Fruit fly (Drosophila melanogaster) whole organism, embryonic: ENCODE data around the gene pod1.

Source experiments
- Atf-2 ChIP-seq: fragments of 200-800 bp; sonication (Bioruptor generic); optimal IDR thresholded peaks from 2 replicates; lab custom pipeline; 2016; ENCODE audit warnings: missing biosample characterization, missing genetic modification characterization
- CG10366 ChIP-seq: fragments of 200-800 bp; sonication (Bioruptor generic); IDR thresholded peaks from 2 replicates; pipeline ENCODE4 v1.3.6; 2022; ENCODE audit warnings: missing biosample characterization, missing genetic modification characterization
- CG10959 ChIP-seq: fragments of 200-800 bp; sonication (Bioruptor generic); IDR thresholded peaks from 2 replicates; pipeline ENCODE4 v1.3.6; 2022; ENCODE audit warnings: missing biosample characterization, missing genetic modification characterization
- CG11093 ChIP-seq: fragments of 200-800 bp; sonication (Bioruptor generic); IDR thresholded peaks from 3 replicates; pipeline ENCODE4 v1.3.6; 2022; ENCODE audit warnings: missing biosample characterization, missing genetic modification characterization
- CG12659 ChIP-seq: fragments of 200-800 bp; sonication (Bioruptor generic); optimal IDR thresholded peaks from 3 replicates; lab custom pipeline; 2017; ENCODE audit warnings: mild to moderate bottlenecking, missing biosample characterization, missing genetic modification reagents, missing genetic modification characterization
- CG12769 ChIP-seq: fragments of 200-800 bp; sonication (Bioruptor generic); optimal IDR thresholded peaks from 2 replicates; lab custom pipeline; 2019; ENCODE audit warnings: missing biosample characterization, mild to moderate bottlenecking, missing genetic modification characterization, moderate library complexity
- CG13296 ChIP-seq: fragments of 200-800 bp; sonication (Bioruptor generic); optimal IDR thresholded peaks from 3 replicates; lab custom pipeline; 2018; ENCODE audit warnings: missing biosample characterization, mild to moderate bottlenecking, missing genetic modification characterization
- CG14050 ChIP-seq: fragments of 200-800 bp; sonication (Bioruptor generic); IDR thresholded peaks from 3 replicates; pipeline ENCODE4 v1.3.6; 2022; ENCODE audit warnings: missing biosample characterization, missing genetic modification characterization
- CG14441 ChIP-seq: fragments of 200-800 bp; sonication (Bioruptor generic); IDR thresholded peaks from 2 replicates; pipeline ENCODE4 v1.3.6; 2022; ENCODE audit warnings: missing biosample characterization, missing genetic modification characterization
- CG15696 ChIP-seq: fragments of 200-800 bp; sonication (Bioruptor generic); optimal IDR thresholded peaks from 2 replicates; lab custom pipeline; 2019; ENCODE audit warnings: missing biosample characterization, mild to moderate bottlenecking, missing genetic modification characterization, moderate library complexity
- CG1603 ChIP-seq: fragments of 200-800 bp; sonication (Bioruptor generic); optimal IDR thresholded peaks from 2 replicates; lab custom pipeline; 2019; ENCODE audit warnings: missing biosample characterization, mild to moderate bottlenecking, missing genetic modification characterization, moderate library complexity
- CG17328 ChIP-seq: fragments of 200-800 bp; sonication (Bioruptor generic); IDR thresholded peaks from 2 replicates; pipeline ENCODE4 v1.3.6; 2022; ENCODE audit warnings: missing biosample characterization, missing genetic modification characterization
- CG17568 ChIP-seq: fragments of 200-800 bp; sonication (Bioruptor generic); optimal IDR thresholded peaks from 2 replicates; lab custom pipeline; 2018; ENCODE audit warnings: missing biosample characterization, mild to moderate bottlenecking, missing genetic modification characterization, moderate library complexity
- CG2129 ChIP-seq: fragments of 200-800 bp; sonication (Bioruptor generic); IDR thresholded peaks from 2 replicates; pipeline ENCODE4 v1.3.6; 2022; ENCODE audit warnings: missing biosample characterization, missing genetic modification characterization; ENCODE audit not compliant: partially characterized antibody
- CG4617 ChIP-seq: fragments of 200-800 bp; sonication (Bioruptor generic); optimal IDR thresholded peaks from 3 replicates; lab custom pipeline; 2016; ENCODE audit warnings: missing biosample characterization, missing genetic modification characterization, borderline replicate concordance
- CG6175 ChIP-seq: fragments of 200-800 bp; sonication (Bioruptor generic); IDR thresholded peaks from 3 replicates; pipeline ENCODE4 v1.3.6; 2022; ENCODE audit warnings: missing biosample characterization, missing genetic modification characterization
- CG7372 ChIP-seq: fragments of 200-800 bp; sonication (Bioruptor generic); IDR thresholded peaks from 2 replicates; pipeline ENCODE4 v1.3.6; 2022; ENCODE audit warnings: missing biosample characterization, missing genetic modification characterization
- CG7839 ChIP-seq: fragments of 200-800 bp; sonication (Bioruptor generic); optimal IDR thresholded peaks from 3 replicates; lab custom pipeline; 2018; ENCODE audit warnings: missing biosample characterization, mild to moderate bottlenecking, missing genetic modification characterization, moderate library complexity
- CG8944 ChIP-seq: fragments of 200-800 bp; sonication (Bioruptor generic); optimal IDR thresholded peaks from 3 replicates; lab custom pipeline; 2016; ENCODE audit warnings: missing biosample characterization, missing genetic modification characterization
- CG9609 ChIP-seq: fragments of 200-800 bp; sonication (Bioruptor generic); optimal IDR thresholded peaks from 3 replicates; lab custom pipeline; 2016; ENCODE audit warnings: missing biosample characterization, missing genetic modification characterization
- CHES-1-like ChIP-seq: fragments of 200-800 bp; sonication (Bioruptor generic); optimal IDR thresholded peaks from 2 replicates; lab custom pipeline; 2016; ENCODE audit warnings: missing biosample characterization, missing genetic modification characterization
- CkIIα-i1 ChIP-seq: fragments of 200-800 bp; sonication (Bioruptor generic); IDR thresholded peaks from 2 replicates; pipeline ENCODE4 v1.3.6; 2022; ENCODE audit warnings: missing biosample characterization, missing genetic modification characterization
- CrebB ChIP-seq: fragments of 200-800 bp; sonication (Bioruptor generic); optimal IDR thresholded peaks from 3 replicates; lab custom pipeline; 2018; ENCODE audit warnings: missing biosample characterization, mild to moderate bottlenecking, missing genetic modification characterization
- Dref ChIP-seq: fragments of 200-800 bp; sonication (Bioruptor generic); IDR thresholded peaks from 2 replicates; pipeline ENCODE4 v1.3.6; 2022; ENCODE audit warnings: missing biosample characterization, missing genetic modification characterization
- E2f2 ChIP-seq: fragments of 200-800 bp; sonication (Bioruptor generic); IDR thresholded peaks from 2 replicates; pipeline ENCODE4 v1.3.6; 2022; ENCODE audit warnings: missing biosample characterization, missing genetic modification characterization
- Hr39 ChIP-seq: fragments of >200 bp; optimal IDR thresholded peaks from 2 replicates; lab custom pipeline; 2017
- Hsf ChIP-seq: fragments of 200-800 bp; sonication (Bioruptor generic); optimal IDR thresholded peaks from 3 replicates; lab custom pipeline; 2016; ENCODE audit warnings: missing biosample characterization, missing genetic modification characterization
- NC2α ChIP-seq: fragments of 200-800 bp; sonication (Bioruptor generic); optimal IDR thresholded peaks from 2 replicates; lab custom pipeline; 2016; ENCODE audit warnings: missing biosample characterization, missing genetic modification characterization
- Optix ChIP-seq: fragments of 200-800 bp; sonication (Bioruptor generic); IDR thresholded peaks from 3 replicates; pipeline ENCODE4 v1.3.6; 2022; ENCODE audit warnings: missing biosample characterization, missing genetic modification characterization
- Pdp1 ChIP-seq, 2 experiments: fragments of 200-800 bp; sonication (Bioruptor generic); optimal IDR thresholded peaks; 3 replicates each; lab custom pipeline; 2016; ENCODE audit warnings: missing biosample characterization in 2 of 2, missing genetic modification characterization in 2 of 2, mild to moderate bottlenecking in 1 of 2, moderate library complexity in 1 of 2
- Taf1 ChIP-seq: fragments of 200-800 bp; sonication (Bioruptor generic); IDR thresholded peaks from 2 replicates; pipeline ENCODE4 v1.3.6; 2022; ENCODE audit warnings: missing biosample characterization, missing genetic modification characterization
- ab ChIP-seq: fragments of 200-800 bp; sonication (Bioruptor generic); optimal IDR thresholded peaks from 2 replicates; lab custom pipeline; 2016; ENCODE audit warnings: missing biosample characterization, missing genetic modification characterization
- amos ChIP-seq: fragments of 200-800 bp; sonication (Bioruptor generic); IDR thresholded peaks from 2 replicates; pipeline ENCODE4 v1.3.6; 2022; ENCODE audit warnings: missing biosample characterization, missing genetic modification characterization; ENCODE audit not compliant: partially characterized antibody
- danr ChIP-seq: fragments of 200-800 bp; sonication (Bioruptor generic); IDR thresholded peaks from 2 replicates; pipeline ENCODE4 v1.3.6; 2022; ENCODE audit warnings: missing biosample characterization, missing genetic modification characterization
- dimm ChIP-seq: fragments of 200-800 bp; sonication (Bioruptor generic); IDR thresholded peaks from 2 replicates; pipeline ENCODE4 v1.3.6; 2022; ENCODE audit warnings: missing biosample characterization, missing genetic modification characterization
- dysf ChIP-seq: fragments of 200-800 bp; sonication (Bioruptor generic); IDR thresholded peaks from 3 replicates; pipeline ENCODE4 v1.3.6; 2022; ENCODE audit warnings: missing biosample characterization, missing genetic modification characterization
- eyg ChIP-seq: fragments of 200-800 bp; sonication (Bioruptor generic); optimal IDR thresholded peaks from 3 replicates; lab custom pipeline; 2016; ENCODE audit warnings: missing biosample characterization, missing genetic modification characterization
- fd64A ChIP-seq: fragments of 200-800 bp; sonication (Bioruptor generic); optimal IDR thresholded peaks from 3 replicates; lab custom pipeline; 2018; ENCODE audit warnings: missing biosample characterization, mild to moderate bottlenecking, missing genetic modification characterization
- fu2 ChIP-seq: fragments of 200-800 bp; sonication (Bioruptor generic); optimal IDR thresholded peaks from 2 replicates; lab custom pipeline; 2016; ENCODE audit warnings: missing biosample characterization, missing genetic modification characterization
- ham ChIP-seq: fragments of 200-800 bp; sonication (Bioruptor generic); IDR thresholded peaks from 2 replicates; pipeline ENCODE4 v1.3.6; 2022; ENCODE audit warnings: missing biosample characterization, missing genetic modification characterization
- knrl ChIP-seq: fragments of 200-800 bp; sonication (Bioruptor generic); IDR thresholded peaks from 3 replicates; pipeline ENCODE4 v1.3.6; 2022; ENCODE audit warnings: missing biosample characterization, missing genetic modification characterization; ENCODE audit not compliant: partially characterized antibody
- lbe ChIP-seq: fragments of 200-800 bp; sonication (Bioruptor generic); optimal IDR thresholded peaks from 2 replicates; lab custom pipeline; 2016; ENCODE audit warnings: missing biosample characterization, mild to moderate bottlenecking, missing genetic modification characterization
- mirr ChIP-seq: fragments of 200-800 bp; sonication (Bioruptor generic); optimal IDR thresholded peaks from 3 replicates; lab custom pipeline; 2018; ENCODE audit warnings: missing biosample characterization, mild to moderate bottlenecking, missing genetic modification characterization
- pnt ChIP-seq: fragments of 200-800 bp; sonication (Bioruptor generic); optimal IDR thresholded peaks from 3 replicates; lab custom pipeline; 2016; ENCODE audit warnings: missing biosample characterization, missing genetic modification characterization
- ranshi ChIP-seq: fragments of 200-800 bp; sonication (Bioruptor generic); IDR thresholded peaks from 2 replicates; pipeline ENCODE4 v1.3.6; 2022; ENCODE audit warnings: missing biosample characterization, missing genetic modification characterization
- sens-2 ChIP-seq: fragments of 200-800 bp; sonication (Bioruptor generic); IDR thresholded peaks from 2 replicates; pipeline ENCODE4 v1.3.6; 2022; ENCODE audit warnings: missing biosample characterization, missing genetic modification characterization
- slp2 ChIP-seq: fragments of 200-800 bp; sonication (Bioruptor generic); optimal IDR thresholded peaks from 2 replicates; lab custom pipeline; 2016; ENCODE audit warnings: missing biosample characterization, missing genetic modification characterization
- tgo ChIP-seq: fragments of 200-800 bp; sonication (Bioruptor generic); IDR thresholded peaks from 3 replicates; pipeline ENCODE4 v1.3.6; 2022; ENCODE audit warnings: missing biosample characterization, missing genetic modification characterization
- tna ChIP-seq: fragments of 200-800 bp; sonication (Bioruptor generic); IDR thresholded peaks from 2 replicates; pipeline ENCODE4 v1.3.6; 2022; ENCODE audit warnings: missing biosample characterization, missing genetic modification characterization; ENCODE audit not compliant: partially characterized antibody
- vnd ChIP-seq: fragments of 200-800 bp; sonication (Bioruptor generic); IDR thresholded peaks from 3 replicates; pipeline ENCODE4 v1.3.6; 2022; ENCODE audit warnings: missing biosample characterization, missing genetic modification characterization; ENCODE audit not compliant: partially characterized antibody
- z ChIP-seq: fragments of 200-800 bp; sonication (Bioruptor generic); IDR thresholded peaks from 3 replicates; pipeline ENCODE4 v1.3.6; 2022; ENCODE audit warnings: missing biosample characterization, missing genetic modification characterization

Gene pod1

DNA sequence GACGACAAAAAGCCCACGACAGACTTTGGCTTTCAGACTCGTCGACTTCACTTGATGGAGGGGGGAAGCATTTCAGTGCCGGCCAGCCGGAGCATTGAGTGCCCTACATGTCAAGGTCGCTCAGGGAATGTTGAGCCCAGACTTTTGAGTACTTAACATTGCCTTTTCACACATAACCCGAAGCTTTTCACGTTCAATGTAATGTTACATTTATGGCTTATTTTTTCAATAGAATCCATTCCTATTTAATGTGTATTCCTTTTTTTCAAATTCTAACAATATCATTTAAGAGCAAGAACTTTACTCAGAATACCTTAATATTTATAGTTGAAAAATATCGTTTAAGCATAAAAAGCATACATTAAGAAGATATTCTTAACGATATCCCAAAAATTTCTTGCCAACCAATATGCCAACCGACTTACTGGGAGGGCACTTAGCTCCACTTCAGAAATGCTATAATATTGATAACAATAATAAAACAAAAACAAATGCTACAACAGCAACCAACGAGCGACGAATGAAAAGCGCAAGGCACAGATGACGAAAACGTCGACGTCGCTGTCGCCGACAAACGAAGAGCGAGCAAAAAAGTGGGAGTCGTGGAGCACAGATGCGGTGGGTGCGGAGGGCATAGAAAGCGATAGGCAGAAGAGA, 56.4 kb downstream of the pod1 start (continued):
- no peak for TF ChIP-seq CG10366 (GFP tag; lab: Robert Waterston, UW)
- peak; percentile 57 for TF ChIP-seq danr (GFP tag; lab: Robert Waterston, UW)
- peak; percentile 70 for TF ChIP-seq CG14441 (GFP tag; lab: Robert Waterston, UW)
- TF ChIP-seq CG10959 (GFP tag; lab: Robert Waterston, UW) = no peak
- peak; percentile 66 for TF ChIP-seq CG12769
- no peak for TF ChIP-seq CHES-1-like (GFP tag; lab: Kevin White, UChicago)
- no peak for TF ChIP-seq CG1603 (tag; lab: Kevin White, UChicago)
- TF ChIP-seq z (GFP tag; lab: Robert Waterston, UW) = no peak
- peak; percentile 56; the same call in 1 of the 2 replicates for TF ChIP-seq ranshi (GFP tag; lab: Robert Waterston, UW)
- no peak for TF ChIP-seq dimm (GFP tag; lab: Robert Waterston, UW)
- TF ChIP-seq amos = no peak
- peak; percentile 75 for TF ChIP-seq CG11093 (GFP tag; lab: Robert Waterston, UW)
- 0 out of 2 replicates have a peak, but pooled peaks have one; percentile 46 for TF ChIP-seq CkIIα-i1 (GFP tag; lab: Robert Waterston, UW)
- TF ChIP-seq E2f2 (GFP tag; lab: Robert Waterston, UW) = no peak
- TF ChIP-seq Atf-2 (GFP tag; lab: Kevin White, UChicago) = no peak
- TF ChIP-seq eyg (GFP tag; lab: Kevin White, UChicago) = no peak
- peak; percentile 71 for TF ChIP-seq tgo (GFP tag; lab: Robert Waterston, UW)
- no peak for TF ChIP-seq CG17328
- no peak for TF ChIP-seq fd64A (GFP tag; lab: Kevin White, UChicago)
- peak; percentile 52; the same call in 1 of the 3 replicates for TF ChIP-seq Optix (GFP tag; lab: Robert Waterston, UW)
- TF ChIP-seq slp2 (GFP tag; lab: Kevin White, UChicago) = peak; percentile 89
- TF ChIP-seq CG9609 = no peak
- TF ChIP-seq Dref = no peak
- no peak for TF ChIP-seq CG4617 (GFP tag; lab: Kevin White, UChicago)
- no peak for TF ChIP-seq Hr39 (lab: Kevin White, UChicago)
- TF ChIP-seq CG8944 (GFP tag; lab: Kevin White, UChicago) = no peak
- TF ChIP-seq CG7839 (tag; lab: Kevin White, UChicago) = peak; percentile 60
- no peak for TF ChIP-seq tna
- no peak for TF ChIP-seq NC2α (GFP tag; lab: Kevin White, UChicago)
- no peak for TF ChIP-seq ham
- peak; percentile 45 for TF ChIP-seq Hsf (GFP tag; lab: Kevin White, UChicago)
- TF ChIP-seq ab (GFP tag; lab: Kevin White, UChicago) = no peak
- TF ChIP-seq CG6175 (GFP tag; lab: Robert Waterston, UW) = 0 out of 3 replicates have a peak, but pooled peaks have one; percentile 41
- no peak for TF ChIP-seq CG14050
- TF ChIP-seq dysf (GFP tag; lab: Robert Waterston, UW) = peak; percentile 84
- peak; percentile 25 for TF ChIP-seq lbe (GFP tag; lab: Kevin White, UChicago)
- TF ChIP-seq CG12659 (GFP tag; lab: Kevin White, UChicago) = peak; percentile 53
- TF ChIP-seq Pdp1 (GFP tag; optimal IDR thresholded peaks at IDR 0.05; lab: Kevin White, UChicago) = peak; percentile 72 to 88
- TF ChIP-seq CG7372 = peak; percentile 59
- TF ChIP-seq sens-2 (GFP tag; lab: Robert Waterston, UW) = no peak
- no peak for TF ChIP-seq knrl
- no peak for TF ChIP-seq mirr (GFP tag; lab: Kevin White, UChicago)
- no peak for TF ChIP-seq vnd (GFP tag; lab: Robert Waterston, UW)
- TF ChIP-seq pnt (GFP tag; lab: Kevin White, UChicago) = peak; percentile 84
- peak; percentile 46 for TF ChIP-seq CG15696 (tag; lab: Kevin White, UChicago)
- TF ChIP-seq CG17568 = no peak
- peak; percentile 59; the same call in 1 of the 2 replicates for TF ChIP-seq Taf1 (GFP tag; lab: Robert Waterston, UW)
- no peak for TF ChIP-seq CrebB
- no peak for TF ChIP-seq CG2129
- peak; percentile 66 for TF ChIP-seq CG13296
- TF ChIP-seq fu2 (GFP tag; lab: Kevin White, UChicago) = no peak
